Worm (Caenorhabditis elegans): ENCODE results near the gene F07D3.3.
"Not testable (repeated sequence)": the region's sequence is repeated elsewhere in the genome, so short reads cannot be mapped to it uniquely, and the experiment has no call there.

Gene F07D3.3

ce11 chrV:9441046-9441445 is 21.5 kb downstream of the F07D3.3 start:
- TF ChIP-seq blmp-1 (tag; optimal IDR thresholded peaks at IDR 0.05; ENCODE audit: insufficient read depth) = no peak
- no peak for TF ChIP-seq nhr-10 (tag; optimal IDR thresholded peaks at IDR 0.05)
- no peak for TF ChIP-seq dmd-4 (tag; optimal IDR thresholded peaks at IDR 0.05)
- TF ChIP-seq unc-62 (GFP tag; optimal IDR thresholded peaks at IDR 0.05) = no peak
- TF ChIP-seq snpc-4 (tag; optimal IDR thresholded peaks at IDR 0.05) = no peak
- TF ChIP-seq skn-1 (tag; optimal IDR thresholded peaks at IDR 0.05) = no peak
- no peak for TF ChIP-seq Y55F3AM.14 (GFP tag; optimal IDR thresholded peaks at IDR 0.05)
- no peak for TF ChIP-seq lin-11 (tag; optimal IDR thresholded peaks at IDR 0.05)
- TF ChIP-seq egl-27 (tag; optimal IDR thresholded peaks at IDR 0.05) = no peak
- TF ChIP-seq peb-1 (tag; optimal IDR thresholded peaks at IDR 0.05) = no peak
- TF ChIP-seq nhr-21 (tag; optimal IDR thresholded peaks at IDR 0.05) = no peak
- no peak for TF ChIP-seq sem-4 (tag; optimal IDR thresholded peaks at IDR 0.05)
- TF ChIP-seq ceh-82 (tag; optimal IDR thresholded peaks at IDR 0.05) = no peak
- TF ChIP-seq gmeb-1 (tag; optimal IDR thresholded peaks at IDR 0.05) = no peak
- TF ChIP-seq ztf-4 (tag; optimal IDR thresholded peaks at IDR 0.05) = no peak
- TF ChIP-seq mab-5 (tag; optimal IDR thresholded peaks at IDR 0.05) = no peak

- TF ChIP-seq crh-2 (tag; optimal IDR thresholded peaks at IDR 0.05) (no peak), snpc-4 (tag; optimal IDR thresholded peaks at IDR 0.05) (peak; percentile 7)
Observed at ce11 chrV:9440003-9440319, 22.5 kb downstream of the F07D3.3 start.

ce11 chrV:9439315-9440002 is 23.0 kb downstream of the F07D3.3 start, which contains the start of gene Y54B9A.1:
Y54B9A.1 (minus strand) TSS chrV:9439549.
- TF ChIP-seq crh-2 (tag; optimal IDR thresholded peaks at IDR 0.05); Y55F3AM.14 (GFP tag; optimal IDR thresholded peaks at IDR 0.05); nhr-77 (tag; optimal IDR thresholded peaks at IDR 0.05): not testable (repeated sequence)

ce11 chrV:9427075-9427474 is 35.4 kb downstream of the F07D3.3 start, which contains the start of gene F36D4.6:
F36D4.6 (minus strand) TSS chrV:9427175.
- TF ChIP-seq gmeb-1 (tag; optimal IDR thresholded peaks at IDR 0.05) (no peak), ZK546.5 (tag; optimal IDR thresholded peaks at IDR 0.05) (no peak), nhr-23 (tag; optimal IDR thresholded peaks at IDR 0.05) (no peak), nhr-10 (tag; optimal IDR thresholded peaks at IDR 0.05) (no peak), mbf-1 (tag; optimal IDR thresholded peaks at IDR 0.05) (no peak), nhr-11 (tag; optimal IDR thresholded peaks at IDR 0.05) (no peak), C34F6.9 (tag; optimal IDR thresholded peaks at IDR 0.05) (no peak), ztf-4 (tag; optimal IDR thresholded peaks at IDR 0.05) (no peak), ceh-82 (tag; optimal IDR thresholded peaks at IDR 0.05) (no peak), sma-9 (GFP tag; optimal IDR thresholded peaks at IDR 0.05) (no peak), sma-9 (tag; optimal IDR thresholded peaks at IDR 0.05) (no peak), nhr-12 (tag; optimal IDR thresholded peaks at IDR 0.05) (no peak), nhr-237 (tag; optimal IDR thresholded peaks at IDR 0.05) (no peak), fos-1 (tag; optimal IDR thresholded peaks at IDR 0.05) (no peak)

ce11 chrV:9425593-9425992 is 36.9 kb downstream of the F07D3.3 start, which contains the start of gene F36D4.5:
F36D4.5 (minus strand) TSS chrV:9425817.
- TF ChIP-seq unc-55 (GFP tag; optimal IDR thresholded peaks at IDR 0.05) (peak; percentile 38), sma-9 (GFP tag; optimal IDR thresholded peaks at IDR 0.05) (peak; percentile 39), sma-9 (tag; optimal IDR thresholded peaks at IDR 0.05) (no peak), sma-3 (GFP tag; optimal IDR thresholded peaks at IDR 0.05) (no peak), ama-1 (optimal IDR thresholded peaks at IDR 0.05) (no peak), fos-1 (tag; optimal IDR thresholded peaks at IDR 0.05) (no peak), lsy-2 (tag; optimal IDR thresholded peaks at IDR 0.05) (peak in 1 of 2 experiments; percentile 47), nhr-25 (tag; optimal IDR thresholded peaks at IDR 0.05) (peak; percentile 2), nhr-129 (tag; optimal IDR thresholded peaks at IDR 0.05) (peak; percentile 14), nhr-10 (tag; optimal IDR thresholded peaks at IDR 0.05) (no peak), C34F6.9 (tag; optimal IDR thresholded peaks at IDR 0.05) (peak; percentile 65)

Data from whole organism, L2 larva.